Fruit fly (Drosophila melanogaster) whole organism, prepupa: Measurements from ENCODE around the gene CG31917.
A peak's percentile ranks its signal among the peaks of the same experiment; 100 is the strongest.

Experiments
- Blimp-1 ChIP-seq: fragments of 200-800 bp; sonication (Bioruptor generic); optimal IDR thresholded peaks from 3 replicates; lab custom pipeline; 2017; ENCODE audit warnings: missing biosample characterization, missing genetic modification characterization, mild to moderate bottlenecking, moderate library complexity, missing genetic modification reagents
- CG10631 ChIP-seq: fragments of 200-800 bp; sonication (Bioruptor generic); optimal IDR thresholded peaks from 2 replicates; lab custom pipeline; 2016; ENCODE audit warnings: missing biosample characterization, missing genetic modification characterization
- CG15336 ChIP-seq: fragments of 200-800 bp; sonication (Bioruptor generic); IDR thresholded peaks from 2 replicates; pipeline ENCODE4 v1.3.6; 2022; ENCODE audit warnings: missing biosample characterization, missing genetic modification characterization
- CG1621 ChIP-seq: fragments of 200-800 bp; sonication (Bioruptor generic); optimal IDR thresholded peaks from 3 replicates; lab custom pipeline; 2018; ENCODE audit warnings: missing biosample characterization, mild to moderate bottlenecking, missing genetic modification characterization
- CG3032 ChIP-seq: fragments of 200-800 bp; optimal IDR thresholded peaks from 2 replicates; lab custom pipeline; 2019; ENCODE audit warnings: missing biosample characterization, mild to moderate bottlenecking, missing genetic modification characterization, moderate library complexity
- CG32006 ChIP-seq: fragments of 200-800 bp; sonication (Bioruptor generic); optimal IDR thresholded peaks from 3 replicates; lab custom pipeline; 2017; ENCODE audit warnings: missing biosample characterization, mild to moderate bottlenecking, missing genetic modification characterization
- CG3919 ChIP-seq: fragments of 200-800 bp; sonication (Bioruptor generic); optimal IDR thresholded peaks from 3 replicates; lab custom pipeline; 2016; ENCODE audit warnings: missing biosample characterization, missing genetic modification characterization
- CG4318 ChIP-seq: fragments of 200-800 bp; sonication (Bioruptor generic); optimal IDR thresholded peaks from 3 replicates; lab custom pipeline; 2017; ENCODE audit warnings: missing biosample characterization, mild to moderate bottlenecking, missing genetic modification characterization
- CG6276 ChIP-seq: fragments of 200-800 bp; sonication (Bioruptor generic); optimal IDR thresholded peaks from 2 replicates; lab custom pipeline; 2017; ENCODE audit warnings: missing biosample characterization, mild to moderate bottlenecking, missing genetic modification characterization
- CG6854 ChIP-seq: fragments of 200-800 bp; sonication (Bioruptor generic); optimal IDR thresholded peaks from 2 replicates; lab custom pipeline; 2017; ENCODE audit warnings: missing biosample characterization, mild to moderate bottlenecking, missing genetic modification characterization
- CG7368 ChIP-seq: fragments of 200-800 bp; sonication (Bioruptor generic); optimal IDR thresholded peaks from 3 replicates; lab custom pipeline; 2016; ENCODE audit warnings: missing biosample characterization, missing genetic modification characterization
- CG8119 ChIP-seq: fragments of 200-800 bp; sonication (Bioruptor generic); IDR thresholded peaks from 3 replicates; pipeline ENCODE4 v1.3.6; 2022; ENCODE audit warnings: missing biosample characterization, missing genetic modification characterization
- CG9139 ChIP-seq: fragments of 200-800 bp; sonication (Bioruptor generic); optimal IDR thresholded peaks from 3 replicates; lab custom pipeline; 2017; ENCODE audit warnings: missing biosample characterization, mild to moderate bottlenecking, missing genetic modification characterization
- Eip78C ChIP-seq: fragments of 200-800 bp; sonication (Bioruptor generic); peaks from one replicate; lab custom pipeline; 2016; ENCODE audit warnings: missing biosample characterization, missing genetic modification characterization
- Eip93F ChIP-seq: fragments of 200-800 bp; sonication (Bioruptor generic); optimal IDR thresholded peaks from 2 replicates; lab custom pipeline; 2016; ENCODE audit warnings: missing biosample characterization, mild to moderate bottlenecking, missing genetic modification characterization
- Ets96B ChIP-seq: fragments of 200-800 bp; optimal IDR thresholded peaks from 2 replicates; lab custom pipeline; 2019; ENCODE audit warnings: missing biosample characterization, mild to moderate bottlenecking, missing genetic modification characterization, moderate library complexity
- Gug ChIP-seq: fragments of 200-800 bp; sonication (Bioruptor generic); IDR thresholded peaks from 2 replicates; pipeline ENCODE4 v1.3.6; 2022; ENCODE audit warnings: missing biosample characterization, missing genetic modification characterization
- Hr38 ChIP-seq: sonication (Bioruptor generic); optimal IDR thresholded peaks from 2 replicates; lab custom pipeline; 2016; ENCODE audit warnings: missing biosample characterization, missing genetic modification characterization
- Hr39 ChIP-seq: fragments of 200-800 bp; sonication (Bioruptor generic); optimal IDR thresholded peaks from 2 replicates; lab custom pipeline; 2016; ENCODE audit warnings: missing biosample characterization, missing genetic modification characterization
- Hr4 ChIP-seq: fragments of 200-800 bp; sonication (Bioruptor generic); optimal IDR thresholded peaks from 3 replicates; lab custom pipeline; 2016; ENCODE audit warnings: missing biosample characterization, missing genetic modification characterization
- Lpt ChIP-seq: fragments of 200-800 bp; sonication (Bioruptor generic); optimal IDR thresholded peaks from 3 replicates; lab custom pipeline; 2016; ENCODE audit warnings: missing biosample characterization, missing genetic modification characterization
- Met ChIP-seq: fragments of 200-800 bp; sonication (Bioruptor generic); optimal IDR thresholded peaks from 3 replicates; lab custom pipeline; 2016; ENCODE audit warnings: missing biosample characterization, missing genetic modification characterization
- OdsH ChIP-seq: fragments of 200-800 bp; sonication (Bioruptor generic); optimal IDR thresholded peaks from 3 replicates; lab custom pipeline; 2016; ENCODE audit warnings: missing biosample characterization, missing genetic modification characterization
- Smox ChIP-seq: fragments of 200-800 bp; sonication (Bioruptor generic); optimal IDR thresholded peaks from 3 replicates; lab custom pipeline; 2016; ENCODE audit warnings: missing biosample characterization, missing genetic modification characterization
- Sox14 ChIP-seq: fragments of 200-800 bp; sonication (Bioruptor generic); optimal IDR thresholded peaks from 3 replicates; lab custom pipeline; 2016; ENCODE audit warnings: missing biosample characterization, missing genetic modification characterization
- achi ChIP-seq: fragments of 200-800 bp; sonication (Bioruptor generic); optimal IDR thresholded peaks from 3 replicates; lab custom pipeline; 2016; ENCODE audit warnings: missing biosample characterization, missing genetic modification characterization
- acj6 ChIP-seq: fragments of 200-800 bp; sonication (Bioruptor generic); optimal IDR thresholded peaks from 3 replicates; lab custom pipeline; 2016; ENCODE audit warnings: missing biosample characterization, missing genetic modification characterization
- cyc ChIP-seq: fragments of 200-800 bp; sonication (Bioruptor generic); optimal IDR thresholded peaks from 3 replicates; lab custom pipeline; 2016; ENCODE audit warnings: missing biosample characterization, missing genetic modification characterization
- eg ChIP-seq: fragments of 200-800 bp; sonication (Bioruptor generic); IDR thresholded peaks from 3 replicates; pipeline ENCODE4 v1.3.6; 2022; ENCODE audit warnings: missing biosample characterization, missing genetic modification characterization
- esn ChIP-seq: fragments of 200-800 bp; sonication (Bioruptor generic); optimal IDR thresholded peaks from 2 replicates; lab custom pipeline; 2016; ENCODE audit warnings: missing biosample characterization, mild to moderate bottlenecking, missing genetic modification characterization, moderate library complexity
- fd59A ChIP-seq: fragments of 200-800 bp; sonication (Bioruptor generic); optimal IDR thresholded peaks from 2 replicates; lab custom pipeline; 2017; ENCODE audit warnings: missing biosample characterization, mild to moderate bottlenecking, missing genetic modification characterization, missing genetic modification reagents
- lz ChIP-seq: fragments of 200-800 bp; sonication (Bioruptor generic); optimal IDR thresholded peaks from 3 replicates; lab custom pipeline; 2016; ENCODE audit warnings: missing biosample characterization, missing genetic modification characterization
- net ChIP-seq: fragments of 200-800 bp; sonication (Bioruptor generic); optimal IDR thresholded peaks from 3 replicates; lab custom pipeline; 2016; ENCODE audit warnings: missing biosample characterization, missing genetic modification characterization
- salr ChIP-seq, 2 experiments: fragments of 200-800 bp; sonication (Bioruptor generic); optimal IDR thresholded peaks; 3 replicates each; lab custom pipeline; 2016 to 2018; ENCODE audit warnings: missing biosample characterization in 2 of 2, missing genetic modification characterization in 2 of 2, mild to moderate bottlenecking in 1 of 2
- ss ChIP-seq, 2 experiments: fragments of 200-800 bp; sonication (Bioruptor generic); optimal IDR thresholded peaks; 2 replicates in 1 of 2; 3 replicates in 1 of 2; lab custom pipeline; 2017 to 2018; ENCODE audit warnings: mild to moderate bottlenecking in 2 of 2, missing biosample characterization in 2 of 2, missing genetic modification characterization in 2 of 2, moderate library complexity in 1 of 2
- vri ChIP-seq: fragments of 200-800 bp; sonication (Bioruptor generic); optimal IDR thresholded peaks from 3 replicates; lab custom pipeline; 2016; ENCODE audit warnings: missing biosample characterization, mild to moderate bottlenecking, missing genetic modification characterization

The CG31917 gene

dm6 chr2L:5042076-5042475, 31.4 kb upstream of the CG31917 start:
- TF ChIP-seq CG3032 (tag; lab: Kevin White, UChicago): peak; percentile 10
- TF ChIP-seq vri: no peak
- peak; percentile 41; the same call in 2 of the 3 replicates for TF ChIP-seq CG8119 (GFP tag; lab: Robert Waterston, UW)
- peak; percentile 1 for TF ChIP-seq CG32006 (GFP tag; lab: Kevin White, UChicago)
- peak; percentile 71 for TF ChIP-seq Eip78C (GFP tag; lab: Kevin White, UChicago)
- TF ChIP-seq acj6 (GFP tag; lab: Kevin White, UChicago): peak; percentile 9
- peak; percentile 18 for TF ChIP-seq Met
- TF ChIP-seq ss (GFP tag; optimal IDR thresholded peaks at IDR 0.05; lab: Kevin White, UChicago): no peak
- TF ChIP-seq CG15336 (GFP tag; lab: Robert Waterston, UW): peak; percentile 67
- TF ChIP-seq CG4318 (GFP tag; lab: Kevin White, UChicago): no peak
- no peak for TF ChIP-seq CG3919 (GFP tag; lab: Kevin White, UChicago)
- TF ChIP-seq esn (GFP tag; lab: Kevin White, UChicago): peak; percentile 31

- TF ChIP-seq CG7368 (peak; percentile 63), ss (GFP tag; optimal IDR thresholded peaks at IDR 0.05; lab: Kevin White, UChicago) (peak; percentile 15 to 19), Hr38 (GFP tag; lab: Kevin White, UChicago) (no peak), Hr4 (no peak), Eip93F (GFP tag; lab: Kevin White, UChicago) (no peak), Blimp-1 (GFP tag; lab: Kevin White, UChicago) (no peak)
Measured at dm6 chr2L:5037402-5037860, 26.8 kb upstream of the CG31917 start, which contains the start of the genes CG14042 and SP555. Gene CG14042, plus strand, starts transcription at chr2L:5037709. Gene SP555, plus strand, starts transcription at chr2L:5037709.

dm6 chr2L:5036120-5036519, 25.5 kb upstream of the CG31917 start:
- TF ChIP-seq Eip93F (GFP tag; lab: Kevin White, UChicago): no peak
- TF ChIP-seq Ets96B (tag; lab: Kevin White, UChicago): no peak
- TF ChIP-seq Hr38 (GFP tag; lab: Kevin White, UChicago): no peak
- no peak for TF ChIP-seq CG1621
- no peak for TF ChIP-seq cyc (GFP tag; lab: Kevin White, UChicago)
- TF ChIP-seq acj6 (GFP tag; lab: Kevin White, UChicago): no peak
- no peak for TF ChIP-seq OdsH (GFP tag; lab: Kevin White, UChicago)
- TF ChIP-seq CG6854 (GFP tag; lab: Kevin White, UChicago): no peak
- TF ChIP-seq CG32006 (GFP tag; lab: Kevin White, UChicago): no peak
- TF ChIP-seq Gug (GFP tag; lab: Robert Waterston, UW): no peak

dm6 chr2L:5031886-5032285, 21.3 kb upstream of the CG31917 start:
- TF ChIP-seq CG6276 (GFP tag; lab: Kevin White, UChicago): no peak
- no peak for TF ChIP-seq CG32006 (GFP tag; lab: Kevin White, UChicago)
- no peak for TF ChIP-seq salr (GFP tag; optimal IDR thresholded peaks at IDR 0.05; lab: Kevin White, UChicago)
- no peak for TF ChIP-seq fd59A (GFP tag; lab: Kevin White, UChicago)
- no peak for TF ChIP-seq Smox (GFP tag; lab: Kevin White, UChicago)
- no peak for TF ChIP-seq net (GFP tag; lab: Kevin White, UChicago)
- no peak for TF ChIP-seq CG10631 (GFP tag; lab: Kevin White, UChicago)
- TF ChIP-seq Sox14: no peak
- no peak for TF ChIP-seq lz (GFP tag; lab: Kevin White, UChicago)

- TF ChIP-seq vri: no peak
- TF ChIP-seq Hr39 (GFP tag; lab: Kevin White, UChicago): no peak
- no peak for TF ChIP-seq eg (GFP tag; lab: Robert Waterston, UW)
- no peak for TF ChIP-seq CG6854 (GFP tag; lab: Kevin White, UChicago)
- TF ChIP-seq CG1621: no peak
- no peak for TF ChIP-seq CG9139 (GFP tag; lab: Kevin White, UChicago)
- TF ChIP-seq CG3032 (tag; lab: Kevin White, UChicago): no peak
- no peak for TF ChIP-seq Hr4
- TF ChIP-seq achi (GFP tag; lab: Kevin White, UChicago): no peak
- TF ChIP-seq esn (GFP tag; lab: Kevin White, UChicago): no peak
- no peak for TF ChIP-seq Lpt
Measured at dm6 chr2L:5031399-5031798, 20.8 kb upstream of the CG31917 start.
